Worm (Caenorhabditis elegans) whole organism, L4/young adult: ENCODE results near the gene acs-19.
"Not testable (repeated sequence)": the region's sequence is repeated elsewhere in the genome, so short reads cannot be mapped to it uniquely, and the experiment has no call there.

Experiments used
- W03F9.2 ChIP-seq: fragments of 150-350 bp; optimal IDR thresholded peaks from 2 replicates; lab custom pipeline; 2014; ENCODE audit warnings: missing biosample characterization, missing genetic modification characterization
- dao-5 ChIP-seq: sonication (generic microtip); optimal IDR thresholded peaks from 2 replicates; lab custom pipeline; 2016; ENCODE audit warnings: missing genotype, missing genetic modification characterization, moderate library complexity, missing compliant biosample characterization
- him-1 ChIP-seq: sonication (generic microtip); optimal IDR thresholded peaks from 2 replicates; lab custom pipeline; 2016; ENCODE audit warnings: missing genotype, missing genetic modification reagents, missing genetic modification characterization, missing compliant biosample characterization

ce11 chrIII:3852030-3852579 is 12.2 kb upstream of the acs-19 start, which contains the start of gene cyp-25A4:
- not testable (repeated sequence) for TF ChIP-seq W03F9.2 (tag; lab: Kevin White, UChicago); him-1 (tag; lab: Kevin White, UChicago); dao-5
